Worm (Caenorhabditis elegans) whole organism, young adult: ENCODE data around the gene T28A11.13.
A peak's percentile ranks its signal among the peaks of the same experiment; 100 is the strongest.

Source experiments
- F33H1.4 ChIP-seq: fragments of 200-800 bp; sonication (Bioruptor generic); IDR thresholded peaks from 2 replicates; pipeline ENCODE4 v1.3.6; 2022; ENCODE audit warnings: missing genetic modification reagents, missing genetic modification characterization, missing compliant biosample characterization
- T07F8.4 ChIP-seq: sonication (generic microtip); optimal IDR thresholded peaks from 2 replicates; lab custom pipeline; 2016; ENCODE audit warnings: mild to moderate bottlenecking, missing genetic modification characterization, moderate library complexity, missing compliant biosample characterization
- T26A5.8 ChIP-seq: sonication (generic microtip); optimal IDR thresholded peaks from 2 replicates; lab custom pipeline; 2016; ENCODE audit warnings: missing genetic modification characterization, missing compliant biosample characterization
- Y79H2A.3 ChIP-seq: fragments of 200-800 bp; sonication (Bioruptor generic); conservative IDR thresholded peaks from 2 replicates; pipeline ENCODE4 v1.3.6; 2022; ENCODE audit warnings: missing genetic modification reagents, missing genetic modification characterization, missing compliant biosample characterization
- athp-1 ChIP-seq: sonication (generic microtip); optimal IDR thresholded peaks from 2 replicates; lab custom pipeline; 2017; ENCODE audit warnings: mild to moderate bottlenecking, missing genetic modification characterization, missing compliant biosample characterization
- attf-5 ChIP-seq: fragments of 200-800 bp; sonication (Bioruptor generic); optimal IDR thresholded peaks from 2 replicates; lab custom pipeline; 2018; ENCODE audit warnings: mild to moderate bottlenecking, missing genetic modification characterization, missing compliant biosample characterization
- attf-6 ChIP-seq: fragments of 200-800 bp; sonication (Bioruptor generic); IDR thresholded peaks from 2 replicates; pipeline ENCODE4 v1.3.6; 2022; ENCODE audit warnings: missing genetic modification reagents, missing genetic modification characterization, missing compliant biosample characterization
- bed-1 ChIP-seq: fragments of 200-800 bp; sonication (Bioruptor generic); IDR thresholded peaks from 2 replicates; pipeline ENCODE4 v1.3.6; 2022; ENCODE audit warnings: missing genetic modification reagents, missing genetic modification characterization, missing compliant biosample characterization
- ceh-27 ChIP-seq: fragments of 200-800 bp; sonication (Bioruptor generic); optimal IDR thresholded peaks from 2 replicates; lab custom pipeline; 2018; ENCODE audit warnings: mild to moderate bottlenecking, missing genetic modification characterization, moderate library complexity, missing compliant biosample characterization
- ceh-91 ChIP-seq: fragments of 200-800 bp; sonication (Bioruptor generic); IDR thresholded peaks from 2 replicates; pipeline ENCODE4 v1.3.6; 2022; ENCODE audit warnings: missing genetic modification reagents, missing genetic modification characterization, missing compliant biosample characterization
- dpff-1 ChIP-seq: sonication (generic microtip); optimal IDR thresholded peaks from 2 replicates; lab custom pipeline; 2017; ENCODE audit warnings: mild to moderate bottlenecking, missing genetic modification characterization, missing compliant biosample characterization
- egl-18 ChIP-seq: fragments of 200-800 bp; sonication (Bioruptor generic); IDR thresholded peaks from 2 replicates; pipeline ENCODE4 v1.3.6; 2022; ENCODE audit warnings: missing genetic modification reagents, missing genetic modification characterization, missing compliant biosample characterization
- ekl-4 ChIP-seq: fragments of 200-800 bp; sonication (Bioruptor generic); IDR thresholded peaks from 2 replicates; pipeline ENCODE4 v1.3.6; 2022; ENCODE audit warnings: missing genetic modification reagents, missing genetic modification characterization, missing compliant biosample characterization
- ets-4 ChIP-seq: fragments of 200-800 bp; sonication (Bioruptor generic); optimal IDR thresholded peaks from 2 replicates; lab custom pipeline; 2018; ENCODE audit warnings: mild to moderate bottlenecking, missing genetic modification characterization, missing compliant biosample characterization
- gei-17 ChIP-seq: fragments of 200-800 bp; sonication (Bioruptor generic); optimal IDR thresholded peaks from 2 replicates; lab custom pipeline; 2018; ENCODE audit warnings: mild to moderate bottlenecking, missing genetic modification characterization, missing compliant biosample characterization
- hlh-12 ChIP-seq: sonication (generic microtip); optimal IDR thresholded peaks from 2 replicates; lab custom pipeline; 2016; ENCODE audit warnings: missing genetic modification characterization, missing compliant biosample characterization
- hmg-20 ChIP-seq: fragments of 200-800 bp; sonication (Bioruptor generic); IDR thresholded peaks from 2 replicates; pipeline ENCODE4 v1.3.6; 2022; ENCODE audit warnings: missing genetic modification reagents, missing genetic modification characterization, missing compliant biosample characterization
- lin-54 ChIP-seq: fragments of 200-800 bp; sonication (Bioruptor generic); optimal IDR thresholded peaks from 2 replicates; lab custom pipeline; 2018; ENCODE audit warnings: mild to moderate bottlenecking, missing genetic modification characterization, missing compliant biosample characterization
- lsy-27 ChIP-seq: sonication (generic microtip); optimal IDR thresholded peaks from 2 replicates; lab custom pipeline; 2017; ENCODE audit warnings: missing genetic modification characterization, mild to moderate bottlenecking, missing compliant biosample characterization, antibody characterized with exemption, missing genotype, borderline replicate concordance; ENCODE audit not compliant: insufficient read depth
- madf-3 ChIP-seq: fragments of 200-800 bp; sonication (Bioruptor generic); IDR thresholded peaks from 2 replicates; pipeline ENCODE4 v1.3.6; 2022; ENCODE audit warnings: missing genetic modification reagents, missing genetic modification characterization, missing compliant biosample characterization
- madf-8 ChIP-seq: fragments of 200-800 bp; sonication (Bioruptor generic); conservative IDR thresholded peaks from 2 replicates; pipeline ENCODE4 v1.3.6; 2022; ENCODE audit warnings: missing genetic modification reagents, missing genetic modification characterization, missing compliant biosample characterization
- nfya-1 ChIP-seq: sonication (generic microtip); optimal IDR thresholded peaks from 2 replicates; lab custom pipeline; 2017; ENCODE audit warnings: antibody characterized with exemption, missing compliant biosample characterization, missing genetic modification characterization, borderline replicate concordance; ENCODE audit not compliant: insufficient read depth
- nfya-2 ChIP-seq: fragments of 200-800 bp; sonication (Bioruptor generic); IDR thresholded peaks from 2 replicates; pipeline ENCODE4 v1.3.6; 2022; ENCODE audit warnings: missing genetic modification reagents, missing genetic modification characterization, missing compliant biosample characterization
- nfyb-1 ChIP-seq: fragments of 200-800 bp; sonication (Bioruptor generic); IDR thresholded peaks from 2 replicates; pipeline ENCODE4 v1.3.6; 2022; ENCODE audit warnings: missing genetic modification reagents, missing genetic modification characterization, missing compliant biosample characterization
- pbrm-1 ChIP-seq: fragments of 200-800 bp; sonication (Bioruptor generic); IDR thresholded peaks from 2 replicates; pipeline ENCODE4 v1.3.6; 2022; ENCODE audit warnings: missing genetic modification reagents, missing genetic modification characterization, missing compliant biosample characterization
- pha-4 ChIP-seq: fragments of 150-350 bp; sonication (generic microtip); optimal IDR thresholded peaks from 2 replicates; lab custom pipeline; 2014; ENCODE audit warnings: missing biosample characterization, missing genetic modification reagents, missing genetic modification characterization
- snpc-1.1 ChIP-seq: sonication (generic microtip); optimal IDR thresholded peaks from 2 replicates; lab custom pipeline; 2017; ENCODE audit warnings: missing genetic modification characterization, mild to moderate bottlenecking, missing compliant biosample characterization, antibody characterized with exemption, moderate library complexity, missing genotype, missing genetic modification reagents; ENCODE audit not compliant: insufficient read depth
- snpc-3.4 ChIP-seq: sonication (generic microtip); optimal IDR thresholded peaks from 2 replicates; lab custom pipeline; 2017; ENCODE audit warnings: missing genetic modification characterization, mild to moderate bottlenecking, missing compliant biosample characterization, antibody characterized with exemption, moderate library complexity, missing genotype, missing genetic modification reagents
- somi-1 ChIP-seq: fragments of 200-800 bp; sonication (Bioruptor generic); optimal IDR thresholded peaks from 2 replicates; lab custom pipeline; 2018; ENCODE audit warnings: mild to moderate bottlenecking, missing genetic modification characterization, missing compliant biosample characterization
- tbx-9 ChIP-seq: sonication (generic microtip); optimal IDR thresholded peaks from 2 replicates; lab custom pipeline; 2016; ENCODE audit warnings: borderline replicate concordance, missing genetic modification characterization, inconsistent platforms, missing compliant biosample characterization
- unc-130 ChIP-seq: sonication (generic microtip); optimal IDR thresholded peaks from 2 replicates; lab custom pipeline; 2016; ENCODE audit warnings: missing genetic modification reagents, missing genetic modification characterization, missing compliant biosample characterization
- xnd-1 ChIP-seq: sonication (generic microtip); optimal IDR thresholded peaks from 2 replicates; lab custom pipeline; 2016; ENCODE audit warnings: missing genotype, missing genetic modification reagents, missing genetic modification characterization, missing compliant biosample characterization
- zfh-2 ChIP-seq: fragments of 200-800 bp; sonication (Bioruptor generic); conservative IDR thresholded peaks from 2 replicates; pipeline ENCODE4 v1.3.6; 2022; ENCODE audit warnings: missing genetic modification reagents, missing genetic modification characterization, missing compliant biosample characterization
- zim-3 ChIP-seq: sonication (generic microtip); optimal IDR thresholded peaks from 2 replicates; lab custom pipeline; 2017; ENCODE audit warnings: mild to moderate bottlenecking, missing genetic modification characterization, moderate library complexity, missing compliant biosample characterization
- ztf-6 ChIP-seq: fragments of 200-800 bp; sonication (Bioruptor generic); IDR thresholded peaks from 2 replicates; pipeline ENCODE4 v1.3.6; 2022; ENCODE audit warnings: missing genetic modification reagents, missing genetic modification characterization, missing compliant biosample characterization

Gene T28A11.13

DNA sequence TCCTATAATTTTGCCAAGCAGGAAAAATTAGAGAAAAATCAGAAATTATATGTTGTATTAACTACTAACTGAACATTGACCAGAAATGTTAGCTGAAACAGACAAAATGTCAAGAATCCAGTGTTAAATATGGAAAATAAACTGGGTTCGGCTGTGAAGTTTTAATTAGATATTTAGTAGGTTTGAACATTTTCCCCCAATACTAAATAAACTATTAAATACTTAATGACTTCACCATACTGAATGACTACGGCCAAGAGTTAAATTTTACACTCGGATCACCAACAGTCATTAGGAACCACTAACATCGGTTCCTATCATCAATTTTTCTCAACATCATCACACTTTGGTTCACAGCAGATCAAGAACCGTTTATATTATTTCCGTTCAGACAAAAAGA, 45.3 kb upstream of the T28A11.13 start:
- TF ChIP-seq lin-54 (GFP tag; lab: Kevin White, UChicago) (no peak), xnd-1 (tag; lab: Kevin White, UChicago) (no peak), nfyb-1 (GFP tag; lab: Robert Waterston, UW) (no peak), F33H1.4 (GFP tag; lab: Robert Waterston, UW) (no peak), ets-4 (GFP tag; lab: Kevin White, UChicago) (no peak), T26A5.8 (tag; lab: Kevin White, UChicago) (no peak), gei-17 (GFP tag; lab: Kevin White, UChicago) (no peak), T07F8.4 (tag; lab: Kevin White, UChicago) (no peak), ztf-6 (GFP tag; lab: Robert Waterston, UW) (no peak), ekl-4 (GFP tag; lab: Robert Waterston, UW) (no peak), ceh-27 (GFP tag; lab: Kevin White, UChicago) (no peak), attf-5 (GFP tag; lab: Kevin White, UChicago) (no peak), zfh-2 (no peak), tbx-9 (no peak), nfya-2 (no peak), ceh-91 (GFP tag; lab: Robert Waterston, UW) (no peak), dpff-1 (tag; lab: Kevin White, UChicago) (no peak)

DNA sequence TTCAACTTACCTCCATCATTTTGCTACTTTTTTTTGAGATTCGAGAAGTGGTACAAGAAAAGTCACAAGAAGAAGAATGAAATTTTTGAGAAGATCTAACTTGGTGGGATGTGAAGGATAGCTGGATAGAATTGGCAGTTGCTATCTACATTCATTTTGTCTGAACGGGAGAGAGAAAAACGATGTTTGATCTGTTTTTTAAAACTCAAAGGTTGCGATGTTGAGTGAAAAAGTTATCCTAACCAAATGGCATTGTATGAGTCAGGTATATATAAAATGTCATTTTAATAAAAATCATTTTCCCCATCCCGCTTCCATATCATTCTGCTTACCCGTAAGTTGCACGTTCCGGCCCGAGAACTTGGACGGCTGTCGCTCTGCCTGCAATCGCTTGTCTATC, 39.2 kb upstream of the T28A11.13 start, which contains the start of gene F35F10.6:
Gene F35F10.6 (minus strand): TSS at position 101 of the 400 bp plus-strand sequence.
- TF ChIP-seq Y79H2A.3 (GFP tag; lab: Robert Waterston, UW) = no peak
- TF ChIP-seq attf-6 (GFP tag; lab: Robert Waterston, UW) = no peak
- TF ChIP-seq, all 124 proteins: peak for 0

DNA sequence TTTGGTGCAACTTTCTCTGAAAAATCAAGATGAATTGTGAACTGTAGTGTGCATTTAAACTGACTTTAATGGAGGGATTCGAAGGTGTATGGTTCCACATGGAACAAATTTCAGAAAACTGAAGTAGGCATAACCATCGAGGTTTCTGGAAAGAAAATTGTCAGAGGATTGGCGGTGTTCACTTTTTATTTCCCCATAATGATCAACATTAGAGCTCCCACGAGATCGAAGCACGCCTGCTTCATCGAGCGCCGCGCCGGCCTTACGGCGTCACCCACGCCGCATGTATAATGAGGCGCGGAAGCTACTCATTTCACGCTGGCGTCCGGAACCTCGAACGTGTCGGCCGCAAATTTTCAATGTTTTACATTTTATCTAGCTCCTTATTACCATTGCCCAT, 38.1 kb upstream of the T28A11.13 start:
- peak; percentile 76; the same call in 1 of the 2 replicates for TF ChIP-seq bed-1 (GFP tag; lab: Robert Waterston, UW)
- no peak for TF ChIP-seq hmg-20 (GFP tag; lab: Robert Waterston, UW)
- no peak for TF ChIP-seq pbrm-1
- TF ChIP-seq egl-18 (GFP tag; lab: Robert Waterston, UW) = peak; percentile 52; the same call in 1 of the 2 replicates
- TF ChIP-seq, all 124 proteins: peak for 2

DNA sequence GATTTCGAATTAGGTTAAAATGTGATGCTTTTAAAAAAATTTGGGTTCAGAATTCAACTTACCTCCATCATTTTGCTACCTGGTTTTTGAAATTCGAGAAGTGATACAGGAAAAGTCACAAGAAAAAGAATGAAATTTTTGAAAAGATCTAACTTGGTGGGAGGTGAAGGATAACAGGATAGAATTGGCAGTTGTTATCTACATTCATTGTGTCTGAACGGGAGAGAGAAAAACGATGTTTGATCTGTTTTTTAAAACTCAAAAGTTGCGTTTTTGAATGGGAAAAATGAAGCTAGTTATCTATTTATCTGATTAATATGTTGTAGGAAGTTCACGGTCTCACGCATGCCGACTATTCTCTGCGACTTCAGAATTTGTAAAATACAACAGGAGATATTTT, 37.3 kb upstream of the T28A11.13 start, which contains the start of gene F35F10.7:
Gene F35F10.7 (minus strand): TSS at position 101 of the 400 bp plus-strand sequence.
- TF ChIP-seq unc-130 (GFP tag; lab: Kevin White, UChicago) = no peak
- no peak for TF ChIP-seq madf-3
- no peak for TF ChIP-seq hlh-12 (tag; lab: Kevin White, UChicago)
- no peak for TF ChIP-seq madf-8 (GFP tag; lab: Robert Waterston, UW)
- TF ChIP-seq ceh-27 (GFP tag; lab: Kevin White, UChicago) = no peak
- TF ChIP-seq snpc-1.1 (tag; lab: Kevin White, UChicago) = no peak
- TF ChIP-seq snpc-3.4 = no peak
- no peak for TF ChIP-seq athp-1 (tag; lab: Kevin White, UChicago)

DNA sequence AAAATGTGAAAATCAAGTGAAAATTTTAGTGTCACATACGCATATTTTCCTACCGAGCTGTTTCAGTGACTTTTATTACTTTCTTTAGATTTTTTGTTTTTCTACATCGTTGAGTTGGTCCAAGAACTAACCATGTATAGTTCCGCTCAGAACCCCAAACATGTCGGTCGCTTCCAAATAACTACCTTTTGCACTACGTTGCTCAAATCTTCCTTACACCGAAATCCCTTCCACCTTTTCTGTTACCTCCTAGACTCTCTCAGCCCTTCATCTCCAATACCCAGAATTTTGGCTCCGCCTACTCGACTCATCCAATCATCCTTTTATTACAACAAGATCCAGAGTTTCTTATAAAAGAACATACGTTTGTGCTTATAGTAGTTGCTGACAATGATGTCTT, 34.6 kb upstream of the T28A11.13 start, which contains the start of gene F35F10.5:
Gene F35F10.5 (plus strand): TSS at position 301 of the 400 bp plus-strand sequence.
- TF ChIP-seq somi-1 (GFP tag; lab: Kevin White, UChicago) (no peak), pha-4 (tag; lab: Kevin White, UChicago) (no peak), lsy-27 (tag; lab: Kevin White, UChicago) (no peak), zim-3 (tag; lab: Kevin White, UChicago) (no peak), nfya-1 (tag; lab: Kevin White, UChicago) (no peak)
